Worm (Caenorhabditis elegans): ENCODE measurements around the gene bus-5.

DNA sequence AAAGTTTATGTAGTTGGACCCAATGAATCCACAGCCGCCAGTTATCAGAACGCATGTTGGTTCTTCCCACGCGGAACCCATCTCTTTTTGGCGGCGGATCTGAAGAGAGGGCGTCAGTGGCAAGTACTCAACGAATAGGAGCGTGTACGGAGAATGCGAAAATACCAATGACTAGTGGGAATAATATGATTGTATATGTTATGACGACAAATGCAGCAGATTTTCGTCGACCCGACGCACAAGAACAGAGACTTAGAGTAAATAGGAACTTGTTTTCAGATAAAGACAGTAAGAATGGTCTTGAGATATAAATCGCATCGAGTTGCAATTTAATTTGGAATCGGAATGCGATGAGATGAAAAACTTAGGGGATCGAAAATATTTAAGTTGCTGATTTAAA is at the start of gene bus-5:
- TF ChIP-seq lin-15B (tag; optimal IDR thresholded peaks at IDR 0.05): no peak
- no peak for TF ChIP-seq hlh-11 (tag; optimal IDR thresholded peaks at IDR 0.05)
- no peak for TF ChIP-seq nhr-11 (tag; optimal IDR thresholded peaks at IDR 0.05)
- TF ChIP-seq pha-4 (GFP tag; IDR thresholded peaks at IDR 0.05): no peak
- TF ChIP-seq pha-4 (tag; optimal IDR thresholded peaks at IDR 0.05): no peak
- TF ChIP-seq mdl-1 (tag; optimal IDR thresholded peaks at IDR 0.05): no peak
- TF ChIP-seq zfp-2 (tag; optimal IDR thresholded peaks at IDR 0.05): no peak

Data from whole organism, L4 larva.